Fruit fly (Drosophila melanogaster) whole organism, embryonic: Measurements from ENCODE around the gene CG7530.

Experiments
- Blimp-1 ChIP-seq: fragments of 200-800 bp; sonication (Bioruptor generic); optimal IDR thresholded peaks from 3 replicates; lab custom pipeline; 2018; ENCODE audit warnings: missing biosample characterization, missing genetic modification characterization, mild to moderate bottlenecking, moderate library complexity, missing genetic modification reagents
- Bteb2 ChIP-seq: fragments of 200-800 bp; sonication (Bioruptor generic); optimal IDR thresholded peaks from 2 replicates; lab custom pipeline; 2016; ENCODE audit warnings: missing biosample characterization, missing genetic modification characterization
- CG10431 ChIP-seq: fragments of 200-800 bp; sonication (Bioruptor generic); optimal IDR thresholded peaks from 3 replicates; lab custom pipeline; 2018; ENCODE audit warnings: missing biosample characterization, mild to moderate bottlenecking, missing genetic modification characterization
- CG11085 ChIP-seq: fragments of 200-800 bp; sonication (Bioruptor generic); IDR thresholded peaks from 2 replicates; pipeline ENCODE4 v1.3.6; 2022; ENCODE audit warnings: missing biosample characterization, missing genetic modification characterization
- CG11560 ChIP-seq: fragments of 200-800 bp; sonication (Bioruptor generic); IDR thresholded peaks from 3 replicates; pipeline ENCODE4 v1.3.6; 2022; ENCODE audit warnings: missing biosample characterization, missing genetic modification characterization
- CG11695 ChIP-seq: fragments of 200-800 bp; sonication (Bioruptor generic); IDR thresholded peaks from 3 replicates; pipeline ENCODE4 v1.3.6; 2022; ENCODE audit warnings: missing biosample characterization, missing genetic modification characterization
- CG14050 ChIP-seq: fragments of 200-800 bp; sonication (Bioruptor generic); IDR thresholded peaks from 3 replicates; pipeline ENCODE4 v1.3.6; 2022; ENCODE audit warnings: missing biosample characterization, missing genetic modification characterization
- CG17328 ChIP-seq: fragments of 200-800 bp; sonication (Bioruptor generic); IDR thresholded peaks from 2 replicates; pipeline ENCODE4 v1.3.6; 2022; ENCODE audit warnings: missing biosample characterization, missing genetic modification characterization
- CG18764 ChIP-seq: fragments of 200-800 bp; sonication (Bioruptor generic); optimal IDR thresholded peaks from 3 replicates; lab custom pipeline; 2016; ENCODE audit warnings: missing biosample characterization, missing genetic modification characterization
- CG2199 ChIP-seq: fragments of 200-800 bp; sonication (Bioruptor generic); IDR thresholded peaks from 3 replicates; pipeline ENCODE4 v1.3.6; 2022; ENCODE audit warnings: missing biosample characterization, missing genetic modification characterization
- CG2202 ChIP-seq: fragments of 200-800 bp; sonication (Bioruptor generic); optimal IDR thresholded peaks from 2 replicates; lab custom pipeline; 2018; ENCODE audit warnings: missing biosample characterization, mild to moderate bottlenecking, missing genetic modification characterization
- CG30020 ChIP-seq: fragments of 200-800 bp; optimal IDR thresholded peaks from 2 replicates; lab custom pipeline; 2019; ENCODE audit warnings: missing biosample characterization, mild to moderate bottlenecking, missing genetic modification characterization, moderate library complexity
- CG6175 ChIP-seq: fragments of 200-800 bp; sonication (Bioruptor generic); IDR thresholded peaks from 3 replicates; pipeline ENCODE4 v1.3.6; 2022; ENCODE audit warnings: missing biosample characterization, missing genetic modification characterization
- CG8765 ChIP-seq: fragments of 200-800 bp; sonication (Bioruptor generic); IDR thresholded peaks from 2 replicates; pipeline ENCODE4 v1.3.6; 2022; ENCODE audit warnings: missing biosample characterization, missing genetic modification characterization
- CG8924 ChIP-seq: fragments of 200-800 bp; optimal IDR thresholded peaks from 3 replicates; lab custom pipeline; 2019; ENCODE audit warnings: missing biosample characterization, mild to moderate bottlenecking, missing genetic modification characterization, moderate library complexity
- CG9727 ChIP-seq: fragments of 200-800 bp; sonication (Bioruptor generic); optimal IDR thresholded peaks from 3 replicates; lab custom pipeline; 2017; ENCODE audit warnings: missing biosample characterization, mild to moderate bottlenecking, missing genetic modification characterization
- CG9797 ChIP-seq: fragments of 200-800 bp; sonication (Bioruptor generic); optimal IDR thresholded peaks from 3 replicates; lab custom pipeline; 2018; ENCODE audit warnings: missing biosample characterization, mild to moderate bottlenecking, missing genetic modification characterization
- Camta ChIP-seq: fragments of 200-800 bp; sonication (Bioruptor generic); optimal IDR thresholded peaks from 2 replicates; lab custom pipeline; 2016; ENCODE audit warnings: missing biosample characterization, missing genetic modification characterization
- Ets65A ChIP-seq: fragments of 200-800 bp; sonication (Bioruptor generic); peaks from one replicate; lab custom pipeline; 2016; ENCODE audit warnings: missing biosample characterization, missing genetic modification characterization
- Hmr ChIP-seq: fragments of 200-800 bp; sonication (Bioruptor generic); optimal IDR thresholded peaks from 3 replicates; lab custom pipeline; 2017; ENCODE audit warnings: mild to moderate bottlenecking, missing biosample characterization, missing genetic modification reagents, missing genetic modification characterization
- Hr78 ChIP-seq, 2 experiments: fragments of 200-800 bp in 1 of 2; fragments of >200 bp in 1 of 2; sonication (Bioruptor generic) in 1 of 2; optimal IDR thresholded peaks; 2 replicates each; lab custom pipeline; 2017 to 2019; ENCODE audit warnings: missing biosample characterization in 2 of 2, missing genetic modification characterization in 2 of 2, mild to moderate bottlenecking in 1 of 2, moderate library complexity in 1 of 2
- Med ChIP-seq: fragments of 200-800 bp; sonication (Bioruptor generic); peaks from one replicate; lab custom pipeline; 2016; ENCODE audit warnings: missing biosample characterization, missing genetic modification characterization, mild to moderate bottlenecking, inconsistent platforms, moderate library complexity
- Mes4 ChIP-seq: fragments of 200-800 bp; sonication (Bioruptor generic); optimal IDR thresholded peaks from 2 replicates; lab custom pipeline; 2016; ENCODE audit warnings: missing biosample characterization, missing genetic modification characterization
- Neu2 ChIP-seq: fragments of 200-800 bp; sonication (Bioruptor generic); optimal IDR thresholded peaks from 3 replicates; lab custom pipeline; 2016; ENCODE audit warnings: missing biosample characterization, missing genetic modification characterization, borderline replicate concordance
- Nf-YA ChIP-seq: fragments of 200-800 bp; sonication (Bioruptor generic); IDR thresholded peaks from 2 replicates; pipeline ENCODE4 v1.3.6; 2022; ENCODE audit warnings: missing biosample characterization, missing genetic modification characterization
- Opbp ChIP-seq: fragments of 200-800 bp; sonication (Bioruptor generic); IDR thresholded peaks from 3 replicates; pipeline ENCODE4 v1.3.6; 2022; ENCODE audit warnings: missing biosample characterization, missing genetic modification characterization; ENCODE audit not compliant: partially characterized antibody
- Pdp1 ChIP-seq, 2 experiments: fragments of 200-800 bp; sonication (Bioruptor generic); optimal IDR thresholded peaks; 3 replicates each; lab custom pipeline; 2016; ENCODE audit warnings: missing biosample characterization in 2 of 2, missing genetic modification characterization in 2 of 2, mild to moderate bottlenecking in 1 of 2, moderate library complexity in 1 of 2
- bcd ChIP-seq: fragments of 200-800 bp; sonication (Bioruptor generic); optimal IDR thresholded peaks from 2 replicates; lab custom pipeline; 2017; ENCODE audit warnings: missing biosample characterization, mild to moderate bottlenecking, missing genetic modification characterization
- bowl ChIP-seq: fragments of 200-800 bp; sonication (Bioruptor generic); IDR thresholded peaks from 2 replicates; pipeline ENCODE4 v1.3.6; 2022; ENCODE audit warnings: missing biosample characterization, missing genetic modification characterization
- br ChIP-seq: fragments of >200 bp; optimal IDR thresholded peaks from 2 replicates; lab custom pipeline; 2017
- cg ChIP-seq: fragments of 200-800 bp; sonication (Bioruptor generic); optimal IDR thresholded peaks from 3 replicates; lab custom pipeline; 2019; ENCODE audit warnings: missing biosample characterization, mild to moderate bottlenecking, missing genetic modification characterization, moderate library complexity
- chinmo ChIP-seq: fragments of 200-800 bp; sonication (Bioruptor generic); IDR thresholded peaks from 4 replicates; pipeline ENCODE4 v1.3.6; 2022; ENCODE audit warnings: missing biosample characterization, missing genetic modification characterization; ENCODE audit not compliant: partially characterized antibody
- chm ChIP-seq: fragments of 200-800 bp; sonication (Bioruptor generic); IDR thresholded peaks from 2 replicates; pipeline ENCODE4 v1.3.6; 2022; ENCODE audit warnings: missing biosample characterization, missing genetic modification characterization
- dmrt99B ChIP-seq: fragments of 200-800 bp; sonication (Bioruptor generic); optimal IDR thresholded peaks from 2 replicates; lab custom pipeline; 2018; ENCODE audit warnings: missing biosample characterization, mild to moderate bottlenecking, missing genetic modification characterization, moderate library complexity
- eve ChIP-seq, 2 experiments: fragments of >200 bp; optimal IDR thresholded peaks; 2 replicates each; lab custom pipeline; 2017; ENCODE audit warnings: missing biosample characterization in 2 of 2, missing genetic modification characterization in 2 of 2
- gfzf ChIP-seq: fragments of 200-800 bp; sonication (Bioruptor generic); optimal IDR thresholded peaks from 2 replicates; lab custom pipeline; 2016; ENCODE audit warnings: missing biosample characterization, mild to moderate bottlenecking, missing genetic modification characterization, moderate library complexity
- lilli ChIP-seq: fragments of 200-800 bp; sonication (Bioruptor generic); optimal IDR thresholded peaks from 3 replicates; lab custom pipeline; 2016; ENCODE audit warnings: missing biosample characterization, missing genetic modification characterization
- p53 ChIP-seq: fragments of 200-800 bp; sonication (Bioruptor generic); optimal IDR thresholded peaks from 2 replicates; lab custom pipeline; 2016; ENCODE audit warnings: missing biosample characterization, missing genetic modification characterization
- pb ChIP-seq: fragments of 200-800 bp; sonication (Bioruptor generic); optimal IDR thresholded peaks from 3 replicates; lab custom pipeline; 2016; ENCODE audit warnings: missing biosample characterization, missing genetic modification characterization
- ranshi ChIP-seq: fragments of 200-800 bp; sonication (Bioruptor generic); IDR thresholded peaks from 2 replicates; pipeline ENCODE4 v1.3.6; 2022; ENCODE audit warnings: missing biosample characterization, missing genetic modification characterization
- stc ChIP-seq: fragments of 200-800 bp; sonication (Bioruptor generic); IDR thresholded peaks from 2 replicates; pipeline ENCODE4 v1.3.6; 2022; ENCODE audit warnings: missing biosample characterization, missing genetic modification characterization
- sug ChIP-seq: fragments of 200-800 bp; optimal IDR thresholded peaks from 2 replicates; lab custom pipeline; 2019; ENCODE audit warnings: missing biosample characterization, mild to moderate bottlenecking, missing genetic modification characterization, moderate library complexity
- tx ChIP-seq: fragments of 200-800 bp; sonication (Bioruptor generic); optimal IDR thresholded peaks from 2 replicates; lab custom pipeline; 2016; ENCODE audit warnings: missing biosample characterization, missing genetic modification characterization
- vnd ChIP-seq: fragments of 200-800 bp; sonication (Bioruptor generic); IDR thresholded peaks from 3 replicates; pipeline ENCODE4 v1.3.6; 2022; ENCODE audit warnings: missing biosample characterization, missing genetic modification characterization; ENCODE audit not compliant: partially characterized antibody
- vvl ChIP-seq: fragments of 200-800 bp; sonication (Bioruptor generic); IDR thresholded peaks from 2 replicates; pipeline ENCODE4 v1.3.6; 2022; ENCODE audit warnings: missing biosample characterization, missing genetic modification characterization
- z ChIP-seq: fragments of 200-800 bp; sonication (Bioruptor generic); IDR thresholded peaks from 3 replicates; pipeline ENCODE4 v1.3.6; 2022; ENCODE audit warnings: missing biosample characterization, missing genetic modification characterization
- zen2 ChIP-seq: fragments of 200-800 bp; sonication (Bioruptor generic); IDR thresholded peaks from 3 replicates; pipeline ENCODE4 v1.3.6; 2022; ENCODE audit warnings: missing biosample characterization, missing genetic modification characterization; ENCODE audit not compliant: partially characterized antibody

Gene CG7530

dm6 chr3R:14748323-14749076, 17.2 kb upstream of the CG7530 start (continued):
- TF ChIP-seq CG8924 = peak; percentile 31

dm6 chr3R:14747915-14748314, 16.6 kb upstream of the CG7530 start:
- TF ChIP-seq chm (GFP tag; lab: Robert Waterston, UW) (no peak), Hr78 (GFP tag; optimal IDR thresholded peaks at IDR 0.05; lab: Kevin White, UChicago) (peak in 1 of 2 experiments; percentile 66), chinmo (GFP tag; lab: Robert Waterston, UW) (peak; percentile 69; the same call in 1 of the 4 replicates), CG2199 (GFP tag; lab: Robert Waterston, UW) (peak; percentile 61; the same call in 1 of the 3 replicates), Camta (GFP tag; lab: Kevin White, UChicago) (peak; percentile 2), sug (tag; lab: Kevin White, UChicago) (peak; percentile 72), zen2 (0 out of 3 replicates have a peak, but pooled peaks have one; percentile 11), Hmr (GFP tag; lab: Kevin White, UChicago) (no peak), pb (GFP tag; lab: Kevin White, UChicago) (no peak), dmrt99B (no peak), vnd (peak; percentile 34; the same call in 1 of the 3 replicates), gfzf (GFP tag; lab: Kevin White, UChicago) (no peak), Med (GFP tag; lab: Kevin White, UChicago) (peak; percentile 53), CG9797 (no peak), z (GFP tag; lab: Robert Waterston, UW) (peak; percentile 91), CG6175 (GFP tag; lab: Robert Waterston, UW) (no peak), Opbp (GFP tag; lab: Robert Waterston, UW) (peak; percentile 41; the same call in 1 of the 3 replicates), vvl (0 out of 2 replicates have a peak, but pooled peaks have one; percentile 26), CG11085 (GFP tag; lab: Robert Waterston, UW) (0 out of 2 replicates have a peak, but pooled peaks have one; percentile 19), Nf-YA (GFP tag; lab: Robert Waterston, UW) (no peak)
- TF ChIP-seq, all 482 proteins: peak for 12

dm6 chr3R:14747259-14747856, 16.0 kb upstream of the CG7530 start:
- TF ChIP-seq CG17328 (GFP tag; lab: Robert Waterston, UW) = no peak
- TF ChIP-seq CG11560 (tag; lab: Robert Waterston, UW) = no peak
- peak; percentile 32 for TF ChIP-seq cg (GFP tag; lab: Kevin White, UChicago)
- TF ChIP-seq Ets65A = no peak
- TF ChIP-seq p53 = no peak
- no peak for TF ChIP-seq bowl (GFP tag; lab: Robert Waterston, UW)
- TF ChIP-seq Pdp1 (GFP tag; optimal IDR thresholded peaks at IDR 0.05; lab: Kevin White, UChicago) = peak in 1 of 2 experiments; percentile 17
- TF ChIP-seq CG8765 (GFP tag; lab: Robert Waterston, UW) = no peak
- no peak for TF ChIP-seq CG2202
- no peak for TF ChIP-seq CG30020 (tag; lab: Kevin White, UChicago)
- TF ChIP-seq ranshi (GFP tag; lab: Robert Waterston, UW) = no peak
- no peak for TF ChIP-seq CG11695 (GFP tag; lab: Robert Waterston, UW)
- no peak for TF ChIP-seq tx (GFP tag; lab: Kevin White, UChicago)
- no peak for TF ChIP-seq CG14050 (GFP tag; lab: Robert Waterston, UW)
- TF ChIP-seq eve (GFP tag; optimal IDR thresholded peaks at IDR 0.05; lab: Kevin White, UChicago) = peak in 1 of 2 experiments; percentile 36
- TF ChIP-seq stc (GFP tag; lab: Robert Waterston, UW) = no peak
- no peak for TF ChIP-seq Bteb2 (GFP tag; lab: Kevin White, UChicago)
- TF ChIP-seq Blimp-1 = no peak
- no peak for TF ChIP-seq CG10431 (GFP tag; lab: Kevin White, UChicago)
- TF ChIP-seq Camta (GFP tag; lab: Kevin White, UChicago) = no peak
- no peak for TF ChIP-seq Neu2 (GFP tag; lab: Kevin White, UChicago)
- TF ChIP-seq CG9727 = no peak
- no peak for TF ChIP-seq CG18764 (GFP tag; lab: Kevin White, UChicago)
- no peak for TF ChIP-seq bcd
- TF ChIP-seq Mes4 (GFP tag; lab: Kevin White, UChicago) = no peak
- TF ChIP-seq lilli (GFP tag; lab: Kevin White, UChicago) = no peak
- no peak for TF ChIP-seq br (lab: Kevin White, UChicago)
